Fruit fly (Drosophila melanogaster) whole organism, embryonic: Measurements from ENCODE around the gene Lamtor1.

Source experiments
- Adf1 ChIP-seq: fragments of 200-800 bp; sonication (Bioruptor generic); IDR thresholded peaks from 2 replicates; pipeline ENCODE4 v1.3.6; 2022; ENCODE audit warnings: missing biosample characterization, missing genetic modification characterization
- CG10267 ChIP-seq: fragments of 200-800 bp; sonication (Bioruptor generic); optimal IDR thresholded peaks from 2 replicates; lab custom pipeline; 2018; ENCODE audit warnings: missing biosample characterization, mild to moderate bottlenecking, missing genetic modification characterization, moderate library complexity
- CG12219 ChIP-seq: fragments of 200-800 bp; sonication (Bioruptor generic); optimal IDR thresholded peaks from 3 replicates; lab custom pipeline; 2018; ENCODE audit warnings: missing biosample characterization, mild to moderate bottlenecking, missing genetic modification characterization
- CG12236 ChIP-seq: fragments of 200-800 bp; sonication (Bioruptor generic); optimal IDR thresholded peaks from 2 replicates; lab custom pipeline; 2016; ENCODE audit warnings: missing biosample characterization, missing genetic modification characterization
- CG15073 ChIP-seq: fragments of 200-800 bp; sonication (Bioruptor generic); optimal IDR thresholded peaks from 2 replicates; lab custom pipeline; 2016; ENCODE audit warnings: missing biosample characterization, missing genetic modification characterization
- CG15479 ChIP-seq: fragments of 200-800 bp; sonication (Bioruptor generic); optimal IDR thresholded peaks from 3 replicates; lab custom pipeline; 2019; ENCODE audit warnings: missing biosample characterization, mild to moderate bottlenecking, missing genetic modification characterization, moderate library complexity
- CG16863 ChIP-seq: fragments of 200-800 bp; sonication (Bioruptor generic); optimal IDR thresholded peaks from 3 replicates; lab custom pipeline; 2016; ENCODE audit warnings: missing biosample characterization, missing genetic modification characterization
- CG17829 ChIP-seq: fragments of 200-800 bp; optimal IDR thresholded peaks from 2 replicates; lab custom pipeline; 2019; ENCODE audit warnings: missing biosample characterization, mild to moderate bottlenecking, missing genetic modification characterization, moderate library complexity
- CG30431 ChIP-seq: fragments of 200-800 bp; sonication (Bioruptor generic); optimal IDR thresholded peaks from 2 replicates; lab custom pipeline; 2017; ENCODE audit warnings: missing biosample characterization, missing genetic modification characterization
- CG43689 ChIP-seq: fragments of 200-800 bp; sonication (Bioruptor generic); IDR thresholded peaks from 2 replicates; pipeline ENCODE4 v1.3.6; 2022; ENCODE audit warnings: missing biosample characterization, missing genetic modification characterization
- CG4707 ChIP-seq: fragments of 200-800 bp; sonication (Bioruptor generic); optimal IDR thresholded peaks from 2 replicates; lab custom pipeline; 2018; ENCODE audit warnings: missing biosample characterization, mild to moderate bottlenecking, missing genetic modification characterization, moderate library complexity
- CG6272 ChIP-seq: fragments of 200-800 bp; sonication (Bioruptor generic); IDR thresholded peaks from 2 replicates; pipeline ENCODE4 v1.3.6; 2022; ENCODE audit warnings: missing biosample characterization, missing genetic modification characterization
- CG6654 ChIP-seq: fragments of 200-800 bp; sonication (Bioruptor generic); optimal IDR thresholded peaks from 2 replicates; lab custom pipeline; 2017; ENCODE audit warnings: missing biosample characterization, mild to moderate bottlenecking, missing genetic modification characterization
- CG6683 ChIP-seq: fragments of 200-800 bp; sonication (Bioruptor generic); optimal IDR thresholded peaks from 2 replicates; lab custom pipeline; 2017; ENCODE audit warnings: missing biosample characterization, mild to moderate bottlenecking, missing genetic modification characterization, missing genetic modification reagents
- CG7271 ChIP-seq: fragments of 200-800 bp; sonication (Bioruptor generic); optimal IDR thresholded peaks from 2 replicates; lab custom pipeline; 2018; ENCODE audit warnings: missing biosample characterization, mild to moderate bottlenecking, missing genetic modification characterization, moderate library complexity
- CG7786 ChIP-seq: fragments of 200-800 bp; sonication (Bioruptor generic); optimal IDR thresholded peaks from 2 replicates; lab custom pipeline; 2016; ENCODE audit warnings: missing biosample characterization, missing genetic modification characterization
- CG7928 ChIP-seq: fragments of 200-800 bp; sonication (Bioruptor generic); optimal IDR thresholded peaks from 2 replicates; lab custom pipeline; 2017; ENCODE audit warnings: missing biosample characterization, mild to moderate bottlenecking, missing genetic modification characterization
- CG9727 ChIP-seq: fragments of 200-800 bp; sonication (Bioruptor generic); optimal IDR thresholded peaks from 3 replicates; lab custom pipeline; 2017; ENCODE audit warnings: missing biosample characterization, mild to moderate bottlenecking, missing genetic modification characterization
- Dad ChIP-seq: fragments of 200-800 bp; sonication (Bioruptor generic); optimal IDR thresholded peaks from 3 replicates; lab custom pipeline; 2016; ENCODE audit warnings: missing biosample characterization, missing genetic modification characterization
- Dip2 ChIP-seq: fragments of 200-800 bp; sonication (Bioruptor generic); IDR thresholded peaks from 2 replicates; pipeline ENCODE4 v1.3.6; 2022; ENCODE audit warnings: missing biosample characterization, missing genetic modification characterization
- Dref ChIP-seq: fragments of 200-800 bp; sonication (Bioruptor generic); IDR thresholded peaks from 2 replicates; pipeline ENCODE4 v1.3.6; 2022; ENCODE audit warnings: missing biosample characterization, missing genetic modification characterization
- Jarid2 ChIP-seq: fragments of 200-800 bp; sonication (Bioruptor generic); optimal IDR thresholded peaks from 3 replicates; lab custom pipeline; 2017; ENCODE audit warnings: mild to moderate bottlenecking, missing biosample characterization, missing genetic modification reagents, missing genetic modification characterization
- MESR4 ChIP-seq: fragments of 200-800 bp; sonication (Bioruptor generic); optimal IDR thresholded peaks from 2 replicates; lab custom pipeline; 2018; ENCODE audit warnings: missing biosample characterization, mild to moderate bottlenecking, missing genetic modification characterization, moderate library complexity
- Sin3A ChIP-seq: fragments of >200 bp; optimal IDR thresholded peaks from 2 replicates; lab custom pipeline; 2018
- Vsx1 ChIP-seq: fragments of 200-800 bp; sonication (Bioruptor generic); optimal IDR thresholded peaks from 2 replicates; lab custom pipeline; 2017; ENCODE audit warnings: missing biosample characterization, mild to moderate bottlenecking, missing genetic modification characterization, missing genetic modification reagents
- YL-1 ChIP-seq: fragments of 200-800 bp; sonication (Bioruptor generic); optimal IDR thresholded peaks from 3 replicates; lab custom pipeline; 2017; ENCODE audit warnings: missing biosample characterization, mild to moderate bottlenecking, missing genetic modification characterization
- ato ChIP-seq: fragments of 200-800 bp; sonication (Bioruptor generic); IDR thresholded peaks from 2 replicates; pipeline ENCODE4 v1.3.6; 2022; ENCODE audit warnings: missing biosample characterization, missing genetic modification characterization; ENCODE audit not compliant: partially characterized antibody
- bowl ChIP-seq: fragments of 200-800 bp; sonication (Bioruptor generic); IDR thresholded peaks from 2 replicates; pipeline ENCODE4 v1.3.6; 2022; ENCODE audit warnings: missing biosample characterization, missing genetic modification characterization
- bsh ChIP-seq, 2 experiments: fragments of 200-800 bp; sonication (Bioruptor generic); optimal IDR thresholded peaks; 2 replicates each; lab custom pipeline; 2017 to 2018; ENCODE audit warnings: mild to moderate bottlenecking in 2 of 2, missing biosample characterization in 2 of 2, missing genetic modification characterization in 2 of 2, moderate library complexity in 1 of 2
- chif ChIP-seq, 2 experiments: fragments of 200-800 bp; sonication (Bioruptor generic); optimal IDR thresholded peaks; 3 replicates each; lab custom pipeline; 2016; ENCODE audit warnings: missing biosample characterization in 2 of 2, missing genetic modification characterization in 2 of 2
- crp ChIP-seq, 2 experiments: fragments of 200-800 bp; sonication (Bioruptor generic); optimal IDR thresholded peaks; 2 replicates in 1 of 2; 3 replicates in 1 of 2; lab custom pipeline; 2017; ENCODE audit warnings: missing biosample characterization in 2 of 2, missing genetic modification characterization in 2 of 2, mild to moderate bottlenecking in 1 of 2, moderate library complexity in 1 of 2
- cwo ChIP-seq: fragments of 200-800 bp; sonication (Bioruptor generic); optimal IDR thresholded peaks from 3 replicates; lab custom pipeline; 2017; ENCODE audit warnings: missing biosample characterization, missing genetic modification characterization, mild to moderate bottlenecking, moderate library complexity, missing genetic modification reagents
- ewg ChIP-seq: fragments of 200-800 bp; sonication (Bioruptor generic); optimal IDR thresholded peaks from 3 replicates; lab custom pipeline; 2017; ENCODE audit warnings: mild to moderate bottlenecking, missing biosample characterization, missing genetic modification reagents, missing genetic modification characterization
- gce ChIP-seq: fragments of 200-800 bp; sonication (Bioruptor generic); IDR thresholded peaks from 3 replicates; pipeline ENCODE4 v1.3.6; 2022; ENCODE audit warnings: missing biosample characterization, missing genetic modification characterization
- psq ChIP-seq: fragments of 200-800 bp; sonication (Bioruptor generic); optimal IDR thresholded peaks from 2 replicates; lab custom pipeline; 2017; ENCODE audit warnings: missing biosample characterization, missing genetic modification characterization
- ro ChIP-seq: fragments of 200-800 bp; sonication (Bioruptor generic); IDR thresholded peaks from 2 replicates; pipeline ENCODE4 v1.3.6; 2022; ENCODE audit warnings: missing biosample characterization, missing genetic modification characterization
- row ChIP-seq: fragments of 200-800 bp; sonication (Bioruptor generic); IDR thresholded peaks from 3 replicates; pipeline ENCODE4 v1.3.6; 2022; ENCODE audit warnings: missing biosample characterization, missing genetic modification characterization
- scrt ChIP-seq: fragments of 200-800 bp; sonication (Bioruptor generic); optimal IDR thresholded peaks from 2 replicates; lab custom pipeline; 2018; ENCODE audit warnings: missing biosample characterization, mild to moderate bottlenecking, missing genetic modification characterization, moderate library complexity
- stc ChIP-seq: fragments of 200-800 bp; sonication (Bioruptor generic); IDR thresholded peaks from 2 replicates; pipeline ENCODE4 v1.3.6; 2022; ENCODE audit warnings: missing biosample characterization, missing genetic modification characterization
- tap ChIP-seq: fragments of 200-800 bp; optimal IDR thresholded peaks from 3 replicates; lab custom pipeline; 2019; ENCODE audit warnings: missing biosample characterization, mild to moderate bottlenecking, missing genetic modification characterization, moderate library complexity
- tll ChIP-seq, 2 experiments: fragments of 200-800 bp in 1 of 2; fragments of >200 bp in 1 of 2; sonication (Bioruptor generic) in 1 of 2; optimal IDR thresholded peaks; 2 replicates each; lab custom pipeline; 2017 to 2019; ENCODE audit warnings: missing biosample characterization in 2 of 2, missing genetic modification characterization in 2 of 2, mild to moderate bottlenecking in 1 of 2, moderate library complexity in 1 of 2
- twi ChIP-seq: fragments of 200-800 bp; optimal IDR thresholded peaks from 2 replicates; lab custom pipeline; 2019; ENCODE audit warnings: missing biosample characterization, mild to moderate bottlenecking, missing genetic modification characterization, moderate library complexity
- yki ChIP-seq: fragments of >200 bp; optimal IDR thresholded peaks from 3 replicates; lab custom pipeline; 2018
- z ChIP-seq: fragments of 200-800 bp; sonication (Bioruptor generic); IDR thresholded peaks from 3 replicates; pipeline ENCODE4 v1.3.6; 2022; ENCODE audit warnings: missing biosample characterization, missing genetic modification characterization
- zfh2 ChIP-seq: fragments of 200-800 bp; sonication (Bioruptor generic); optimal IDR thresholded peaks from 2 replicates; lab custom pipeline; 2016; ENCODE audit warnings: missing biosample characterization, missing genetic modification characterization

Gene Lamtor1

dm6 chr3L:20062546-20062945 lies 33.7 kb upstream of the Lamtor1 start (continued):
- TF ChIP-seq cwo (GFP tag; lab: Kevin White, UChicago) (peak; percentile 11), CG4707 (GFP tag; lab: Kevin White, UChicago) (no peak), CG6272 (GFP tag; lab: Robert Waterston, UW) (no peak), CG7928 (GFP tag; lab: Kevin White, UChicago) (no peak)
- TF ChIP-seq, all 482 proteins: peak for 18

- no peak for TF ChIP-seq CG12219
- peak; percentile 2 for TF ChIP-seq ewg (GFP tag; lab: Kevin White, UChicago)
- no peak for TF ChIP-seq CG10267 (tag; lab: Kevin White, UChicago)
- peak; percentile 76 for TF ChIP-seq scrt (GFP tag; lab: Kevin White, UChicago)
- peak; percentile 90 for TF ChIP-seq z
- no peak for TF ChIP-seq CG43689 (GFP tag; lab: Robert Waterston, UW)
- TF ChIP-seq yki (lab: Kevin White, UChicago): no peak
Measured at dm6 chr3L:20036610-20037009, 7.8 kb upstream of the Lamtor1 start.

- no peak for TF ChIP-seq ro (GFP tag; lab: Robert Waterston, UW)
- TF ChIP-seq CG9727 (GFP tag; lab: Kevin White, UChicago): no peak
- TF ChIP-seq row: no peak
- TF ChIP-seq CG7271: no peak
- TF ChIP-seq CG7786 (GFP tag; lab: Kevin White, UChicago): no peak
- no peak for TF ChIP-seq CG15479
- TF ChIP-seq bsh (GFP tag; optimal IDR thresholded peaks at IDR 0.05; lab: Kevin White, UChicago): no peak
- no peak for TF ChIP-seq CG6683 (GFP tag; lab: Kevin White, UChicago)
- no peak for TF ChIP-seq Jarid2 (GFP tag; lab: Kevin White, UChicago)
- TF ChIP-seq stc (GFP tag; lab: Robert Waterston, UW): no peak
- TF ChIP-seq Adf1 (GFP tag; lab: Robert Waterston, UW): no peak
- no peak for TF ChIP-seq CG16863 (GFP tag; lab: Kevin White, UChicago)
- no peak for TF ChIP-seq CG15073 (GFP tag; lab: Kevin White, UChicago)
- no peak for TF ChIP-seq Sin3A (lab: Kevin White, UChicago)
- no peak for TF ChIP-seq Dad (GFP tag; lab: Kevin White, UChicago)
- TF ChIP-seq psq (GFP tag; lab: Kevin White, UChicago): no peak
- no peak for TF ChIP-seq CG17829 (tag; lab: Kevin White, UChicago)
- TF ChIP-seq chif (GFP tag; optimal IDR thresholded peaks at IDR 0.05; lab: Kevin White, UChicago): no peak
Measured at dm6 chr3L:20027735-20028134, 1.1 kb downstream of the Lamtor1 start, which contains the start of gene CG14183. Gene CG14183, minus strand, starts transcription at chr3L:20027835.

- TF ChIP-seq Dref (GFP tag; lab: Robert Waterston, UW): peak; percentile 96
- TF ChIP-seq Dip2 (GFP tag; lab: Robert Waterston, UW): no peak
- TF ChIP-seq twi (tag; lab: Kevin White, UChicago): peak; percentile 82
- TF ChIP-seq bsh (GFP tag; optimal IDR thresholded peaks at IDR 0.05; lab: Kevin White, UChicago): no peak
- TF ChIP-seq zfh2: no peak
- peak; percentile 63 for TF ChIP-seq MESR4 (GFP tag; lab: Kevin White, UChicago)
- peak; percentile 49 for TF ChIP-seq YL-1
- peak; percentile 47 for TF ChIP-seq Vsx1
- peak; percentile 100 for TF ChIP-seq ato (GFP tag; lab: Robert Waterston, UW)
- TF ChIP-seq gce (GFP tag; lab: Robert Waterston, UW): no peak
- no peak for TF ChIP-seq tap (tag; lab: Kevin White, UChicago)
- no peak for TF ChIP-seq CG30431 (GFP tag; lab: Kevin White, UChicago)
- no peak for TF ChIP-seq crp (GFP tag; optimal IDR thresholded peaks at IDR 0.05; lab: Kevin White, UChicago)
- TF ChIP-seq tll (GFP tag; optimal IDR thresholded peaks at IDR 0.05; lab: Kevin White, UChicago): peak in 1 of 2 experiments; percentile 72
- no peak for TF ChIP-seq CG6654 (GFP tag; lab: Kevin White, UChicago)
- TF ChIP-seq CG12236 (GFP tag; lab: Kevin White, UChicago): no peak
- TF ChIP-seq bowl: no peak
Measured at dm6 chr3L:20006269-20007265, 22.3 kb downstream of the Lamtor1 start.
